Worm (Caenorhabditis elegans) whole organism, mixed stage, embryonic: ENCODE data around the gene F55C5.17.

Experiments used
- M03D4.4 ChIP-seq: sonication (generic microtip); optimal IDR thresholded peaks from 2 replicates; lab custom pipeline; 2017; ENCODE audit warnings: mild to moderate bottlenecking, missing genetic modification characterization, missing compliant biosample characterization
- bed-3 ChIP-seq: fragments of 200-800 bp; sonication (Bioruptor generic); optimal IDR thresholded peaks from 3 replicates; lab custom pipeline; 2018; ENCODE audit warnings: mild to moderate bottlenecking, missing genetic modification characterization, moderate library complexity, missing compliant biosample characterization
- blmp-1 ChIP-seq: fragments of 150-350 bp; optimal IDR thresholded peaks from 2 replicates; lab custom pipeline; 2014; ENCODE audit warnings: missing biosample characterization, missing genetic modification characterization
- ceh-39 ChIP-seq: fragments of 150-350 bp; optimal IDR thresholded peaks from 2 replicates; lab custom pipeline; 2014; ENCODE audit warnings: missing biosample characterization, missing genetic modification characterization
- ceh-43 ChIP-seq: fragments of 200-800 bp; sonication (Bioruptor generic); optimal IDR thresholded peaks from 2 replicates; lab custom pipeline; 2018; ENCODE audit warnings: mild to moderate bottlenecking, missing genetic modification characterization, moderate library complexity, missing compliant biosample characterization
- ces-1 ChIP-seq: fragments of 150-350 bp; optimal IDR thresholded peaks from 2 replicates; lab custom pipeline; 2014; ENCODE audit warnings: missing biosample characterization, missing genetic modification reagents, missing genetic modification characterization
- drap-1 ChIP-seq: fragments of 200-800 bp; sonication (Bioruptor generic); optimal IDR thresholded peaks from 3 replicates; lab custom pipeline; 2018; ENCODE audit warnings: mild to moderate bottlenecking, missing genetic modification characterization, missing compliant biosample characterization
- elt-1 ChIP-seq: sonication (generic microtip); optimal IDR thresholded peaks from 2 replicates; lab custom pipeline; 2017; ENCODE audit warnings: missing genetic modification characterization, mild to moderate bottlenecking, missing compliant biosample characterization, antibody characterized with exemption, moderate library complexity, borderline replicate concordance; ENCODE audit not compliant: insufficient read depth
- elt-3 ChIP-seq: fragments of 150-350 bp; optimal IDR thresholded peaks from 2 replicates; lab custom pipeline; 2014; ENCODE audit warnings: missing biosample characterization, missing genetic modification characterization
- flh-1 ChIP-seq: fragments of 200-800 bp; sonication (Bioruptor generic); optimal IDR thresholded peaks from 2 replicates; lab custom pipeline; 2018; ENCODE audit warnings: mild to moderate bottlenecking, missing genetic modification characterization, moderate library complexity, missing compliant biosample characterization
- hlh-1 ChIP-seq: fragments of 150-350 bp; optimal IDR thresholded peaks from 2 replicates; lab custom pipeline; 2014; ENCODE audit warnings: missing biosample characterization, missing genetic modification reagents, missing genetic modification characterization
- lin-13 ChIP-seq: fragments of 150-350 bp; optimal IDR thresholded peaks from 2 replicates; lab custom pipeline; 2014; ENCODE audit warnings: missing biosample characterization, missing genetic modification characterization
- lin-32 ChIP-seq: fragments of 200-800 bp; sonication (Bioruptor generic); optimal IDR thresholded peaks from 2 replicates; lab custom pipeline; 2018; ENCODE audit warnings: mild to moderate bottlenecking, missing genetic modification characterization, missing compliant biosample characterization
- lsy-2 ChIP-seq: fragments of 150-350 bp; optimal IDR thresholded peaks from 2 replicates; lab custom pipeline; 2014; ENCODE audit warnings: missing biosample characterization, missing genetic modification characterization
- mab-5 ChIP-seq: fragments of 150-350 bp; optimal IDR thresholded peaks from 2 replicates; lab custom pipeline; 2014; ENCODE audit warnings: missing biosample characterization, missing genetic modification characterization
- mep-1 ChIP-seq: fragments of 150-350 bp; optimal IDR thresholded peaks from 2 replicates; lab custom pipeline; 2017; ENCODE audit warnings: missing biosample characterization, missing genetic modification reagents, missing genetic modification characterization, inconsistent platforms
- mls-2 ChIP-seq: sonication (generic microtip); optimal IDR thresholded peaks from 2 replicates; lab custom pipeline; 2016; ENCODE audit warnings: mild to moderate bottlenecking, missing genetic modification characterization, moderate library complexity, missing compliant biosample characterization
- nhr-12 ChIP-seq: fragments of 150-350 bp; optimal IDR thresholded peaks from 2 replicates; lab custom pipeline; 2014; ENCODE audit warnings: missing biosample characterization, missing genetic modification characterization
- nhr-237 ChIP-seq: fragments of 150-350 bp; optimal IDR thresholded peaks from 2 replicates; lab custom pipeline; 2014; ENCODE audit warnings: missing biosample characterization, missing genetic modification characterization
- nhr-28 ChIP-seq: fragments of 150-350 bp; optimal IDR thresholded peaks from 2 replicates; lab custom pipeline; 2014; ENCODE audit warnings: missing biosample characterization, missing genetic modification characterization
- nhr-76 ChIP-seq: sonication (generic microtip); optimal IDR thresholded peaks from 2 replicates; lab custom pipeline; 2017; ENCODE audit warnings: missing biosample characterization, missing genetic modification characterization
- pha-4 ChIP-seq: fragments of 150-350 bp; optimal IDR thresholded peaks from 2 replicates; lab custom pipeline; 2018; ENCODE audit warnings: missing biosample characterization, missing genetic modification reagents, missing genetic modification characterization
- sem-2 ChIP-seq: fragments of 200-800 bp; sonication (Bioruptor generic); optimal IDR thresholded peaks from 2 replicates; lab custom pipeline; 2018; ENCODE audit warnings: mild to moderate bottlenecking, missing genetic modification characterization, missing compliant biosample characterization
- snpc-4 ChIP-seq: fragments of 150-350 bp; optimal IDR thresholded peaks from 2 replicates; lab custom pipeline; 2014; ENCODE audit warnings: missing biosample characterization, missing genetic modification characterization
- sptf-1 ChIP-seq: sonication (generic microtip); optimal IDR thresholded peaks from 2 replicates; lab custom pipeline; 2017; ENCODE audit warnings: mild to moderate bottlenecking, missing genetic modification characterization, moderate library complexity, missing compliant biosample characterization
- tbx-8 ChIP-seq: fragments of 200-800 bp; sonication (Bioruptor generic); optimal IDR thresholded peaks from 2 replicates; lab custom pipeline; 2018; ENCODE audit warnings: mild to moderate bottlenecking, missing genetic modification characterization, moderate library complexity, missing compliant biosample characterization
- unc-120 ChIP-seq: sonication (generic microtip); optimal IDR thresholded peaks from 2 replicates; lab custom pipeline; 2017; ENCODE audit warnings: missing genetic modification characterization, missing compliant biosample characterization; ENCODE audit not compliant: poor library complexity, severe bottlenecking
- unc-39 ChIP-seq: fragments of 150-350 bp; optimal IDR thresholded peaks from 2 replicates; lab custom pipeline; 2014; ENCODE audit warnings: missing biosample characterization, missing genetic modification characterization
- unc-62 ChIP-seq: fragments of 150-350 bp; optimal IDR thresholded peaks from 2 replicates; lab custom pipeline; 2014; ENCODE audit warnings: missing biosample characterization, missing genetic modification reagents, missing genetic modification characterization
- zip-8 ChIP-seq: fragments of 150-350 bp; optimal IDR thresholded peaks from 2 replicates; lab custom pipeline; 2014; ENCODE audit warnings: missing biosample characterization, missing genetic modification characterization
- ztf-11 ChIP-seq: fragments of 150-350 bp; optimal IDR thresholded peaks from 2 replicates; lab custom pipeline; 2014; ENCODE audit warnings: missing biosample characterization, missing genetic modification characterization

Gene F55C5.17

ce11 chrV:12261377-12261776, 41.0 kb upstream of the F55C5.17 start, which contains the start of gene tbb-6:
Gene tbb-6, plus strand, starts transcription at chrV:12261531.
- TF ChIP-seq snpc-4 (no peak), ceh-39 (tag; lab: Kevin White, UChicago) (no peak), nhr-237 (no peak), mab-5 (tag; lab: Kevin White, UChicago) (no peak), ceh-43 (GFP tag; lab: Kevin White, UChicago) (no peak), unc-62 (GFP tag; lab: Kevin White, UChicago) (no peak), lin-32 (GFP tag; lab: Kevin White, UChicago) (no peak), drap-1 (GFP tag; lab: Kevin White, UChicago) (no peak), nhr-28 (tag; lab: Kevin White, UChicago) (no peak)

- TF ChIP-seq hlh-1 (tag; lab: Kevin White, UChicago) (no peak), flh-1 (GFP tag; lab: Kevin White, UChicago) (no peak), lin-13 (tag; lab: Kevin White, UChicago) (no peak), mep-1 (tag; lab: Kevin White, UChicago) (no peak), sem-2 (no peak), bed-3 (no peak)
Measured at ce11 chrV:12263723-12264122, 38.6 kb upstream of the F55C5.17 start, which contains the start of gene ssp-35. Gene ssp-35, minus strand, starts transcription at chrV:12263823.

ce11 chrV:12269272-12269767, 33.0 kb upstream of the F55C5.17 start, which contains the start of gene twk-24:
Gene twk-24, minus strand, starts transcription at chrV:12269322.
- TF ChIP-seq flh-1 (GFP tag; lab: Kevin White, UChicago) = no peak
- no peak for TF ChIP-seq mls-2 (tag; lab: Kevin White, UChicago)
- no peak for TF ChIP-seq bed-3
- no peak for TF ChIP-seq M03D4.4

- TF ChIP-seq mab-5 (tag; lab: Kevin White, UChicago) (no peak), lsy-2 (no peak), sptf-1 (tag; lab: Kevin White, UChicago) (no peak), nhr-12 (tag; lab: Kevin White, UChicago) (no peak), hlh-1 (tag; lab: Kevin White, UChicago) (no peak), lin-13 (tag; lab: Kevin White, UChicago) (no peak), blmp-1 (tag; lab: Kevin White, UChicago) (no peak), ces-1 (no peak), nhr-76 (no peak), unc-62 (GFP tag; lab: Kevin White, UChicago) (no peak), pha-4 (tag; lab: Kevin White, UChicago) (no peak), nhr-28 (tag; lab: Kevin White, UChicago) (no peak), zip-8 (tag; lab: Kevin White, UChicago) (no peak), nhr-237 (no peak), mep-1 (tag; lab: Kevin White, UChicago) (no peak), snpc-4 (no peak), elt-1 (no peak), elt-3 (tag; lab: Kevin White, UChicago) (no peak), unc-120 (tag; lab: Kevin White, UChicago) (no peak)
Measured at ce11 chrV:12271495-12271894, 30.8 kb upstream of the F55C5.17 start, which contains the start of the genes tsfm-1 and capg-2. Gene tsfm-1, minus strand, starts transcription at chrV:12271551. Gene capg-2, plus strand, starts transcription at chrV:12271873.

ce11 chrV:12275714-12276113, 26.6 kb upstream of the F55C5.17 start:
- TF ChIP-seq nhr-237 = no peak

- no peak for TF ChIP-seq nhr-76
- no peak for TF ChIP-seq tbx-8 (GFP tag; lab: Kevin White, UChicago)
- no peak for TF ChIP-seq ztf-11 (tag; lab: Kevin White, UChicago)
- TF ChIP-seq ceh-39 (tag; lab: Kevin White, UChicago) = no peak
- no peak for TF ChIP-seq unc-39 (tag; lab: Kevin White, UChicago)
- no peak for TF ChIP-seq bed-3
- TF ChIP-seq hlh-1 (tag; lab: Kevin White, UChicago) = no peak
- TF ChIP-seq unc-62 (GFP tag; lab: Kevin White, UChicago) = no peak
- no peak for TF ChIP-seq sptf-1 (tag; lab: Kevin White, UChicago)
Measured at ce11 chrV:12276946-12277345, 25.4 kb upstream of the F55C5.17 start, which contains the start of gene bnc-1. Gene bnc-1, minus strand, starts transcription at chrV:12277046.
